Worm (Caenorhabditis elegans) whole organism, L1 larva: ENCODE results near the gene F53A9.3.

ENCODE experiments used
- mdl-1 ChIP-seq, 2 experiments: fragments of 150-350 bp; optimal IDR thresholded peaks; 2 replicates each; lab custom pipeline; 2014 to 2017; ENCODE audit warnings: missing biosample characterization in 2 of 2, missing genetic modification characterization in 2 of 2, inconsistent platforms in 1 of 2
- pqm-1 ChIP-seq: sonication (generic microtip); optimal IDR thresholded peaks from 3 replicates; lab custom pipeline; 2017; ENCODE audit warnings: missing biosample characterization, missing genetic modification characterization

- no peak for TF ChIP-seq mdl-1 (tag; optimal IDR thresholded peaks at IDR 0.05; lab: Kevin White, UChicago)
- TF ChIP-seq pqm-1 (tag; lab: Kevin White, UChicago) = no peak
These were observed 35.4 kb upstream of the F53A9.3 start, which contains the start of the genes K09E2.2 and K09E2.3 for ce11 chrX:8672760-8673159.
